Worm (Caenorhabditis elegans): Measurements from ENCODE around the gene msrp-6.

- no peak for TF ChIP-seq blmp-1 (tag; optimal IDR thresholded peaks at IDR 0.05)
- no peak for TF ChIP-seq snpc-4 (tag; optimal IDR thresholded peaks at IDR 0.05)
- TF ChIP-seq sptf-1 (tag; optimal IDR thresholded peaks at IDR 0.05) = no peak
- no peak for TF ChIP-seq ztf-11 (tag; optimal IDR thresholded peaks at IDR 0.05)
- no peak for TF ChIP-seq nhr-76 (tag; optimal IDR thresholded peaks at IDR 0.05)
- no peak for TF ChIP-seq mep-1 (tag; optimal IDR thresholded peaks at IDR 0.05)
- TF ChIP-seq unc-39 (tag; optimal IDR thresholded peaks at IDR 0.05) = no peak
- TF ChIP-seq lin-13 (tag; optimal IDR thresholded peaks at IDR 0.05) = no peak
Measured at ce11 chrII:2656606-2657005, 37.4 kb downstream of the msrp-6 start, which contains the start of gene sri-47.

Measured in whole organism, mixed stage, embryonic.